Fruit fly (Drosophila melanogaster) Kc167 (cell line): Measurements from ENCODE around the gene Ugt36F1.

Source experiments
- Myc ChIP-seq: fragments of >200 bp; optimal IDR thresholded peaks from 2 replicates; lab custom pipeline; 2017; ENCODE audit warnings: missing external identifiers
- Sin3A ChIP-seq: fragments of >200 bp; optimal IDR thresholded peaks from 2 replicates; lab custom pipeline; 2018; ENCODE audit warnings: missing external identifiers
- h ChIP-seq: fragments of >200 bp; optimal IDR thresholded peaks from 3 replicates; lab custom pipeline; 2018; ENCODE audit warnings: missing external identifiers
- insv ChIP-seq: fragments of >200 bp; optimal IDR thresholded peaks from 3 replicates; lab custom pipeline; 2018; ENCODE audit warnings: missing external identifiers
- psq ChIP-seq: fragments of >200 bp; optimal IDR thresholded peaks from 2 replicates; lab custom pipeline; 2017; ENCODE audit warnings: missing external identifiers
- ttk ChIP-seq: sonication (Bioruptor generic); optimal IDR thresholded peaks from 2 replicates; lab custom pipeline; 2017; ENCODE audit warnings: missing external identifiers

Gene Ugt36F1

DNA sequence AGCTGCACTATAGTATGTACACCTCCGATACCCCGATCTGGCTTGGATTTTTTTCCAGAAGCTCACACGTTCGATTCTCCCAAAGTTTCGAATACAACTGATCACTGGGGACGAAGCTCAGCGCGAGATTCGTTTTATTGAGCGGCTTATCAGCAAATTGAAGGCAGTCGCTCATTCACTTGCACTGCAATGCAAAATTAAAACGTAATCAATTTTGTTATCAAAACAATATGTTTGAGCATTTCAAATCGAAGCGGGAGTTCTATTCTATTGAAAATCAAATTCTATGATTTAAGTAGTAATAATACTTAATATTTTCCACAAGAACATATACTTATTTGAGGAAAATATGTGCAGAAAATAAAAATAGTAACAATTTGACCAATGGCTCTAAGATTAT is 25.3 kb downstream of the Ugt36F1 start, which contains the start of gene CG33120:
Gene CG33120, minus strand, starts transcription at position 101 of the 400 bp plus-strand sequence.
- TF ChIP-seq ttk (lab: Kevin White, UChicago) (no peak), Myc (no peak), Sin3A (no peak), insv (lab: Kevin White, UChicago) (no peak), psq (lab: Kevin White, UChicago) (no peak), h (lab: Kevin White, UChicago) (no peak)

DNA sequence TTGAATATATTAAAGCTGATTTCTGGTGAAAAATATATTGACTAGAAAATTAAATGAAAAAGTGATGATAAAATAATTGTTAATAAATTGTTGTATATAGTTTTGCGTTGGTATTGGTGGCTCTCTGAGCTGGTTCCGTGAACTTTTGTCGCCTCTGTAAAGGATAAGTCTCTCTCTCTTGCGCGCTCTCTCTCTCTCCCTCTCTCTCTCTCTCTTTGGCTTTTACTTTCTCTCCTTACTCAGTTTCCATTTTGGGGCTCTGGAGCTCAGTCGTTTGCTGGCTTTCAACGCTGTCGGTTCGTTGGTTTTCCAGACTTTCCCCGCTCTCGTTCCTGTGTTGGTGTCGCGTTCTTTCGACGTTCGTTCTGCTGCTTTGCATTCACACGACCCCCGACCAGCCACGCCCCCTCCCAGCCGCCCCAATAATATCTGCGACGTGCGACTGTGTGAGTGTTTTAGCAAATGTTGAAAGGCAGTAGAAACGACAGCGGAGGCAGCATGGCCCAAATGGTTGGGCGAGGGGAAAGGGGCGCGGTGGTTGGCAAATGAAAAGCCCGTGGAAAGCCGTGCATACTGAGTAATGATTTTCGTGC is 25.9 kb downstream of the Ugt36F1 start, which contains the start of gene CG17321:
Gene CG17321, plus strand, starts transcription at position 268 of the 593 bp plus-strand sequence.
- TF ChIP-seq Myc (no peak), ttk (lab: Kevin White, UChicago) (no peak), insv (lab: Kevin White, UChicago) (no peak), psq (lab: Kevin White, UChicago) (no peak), Sin3A (no peak), h (lab: Kevin White, UChicago) (no peak)

DNA sequence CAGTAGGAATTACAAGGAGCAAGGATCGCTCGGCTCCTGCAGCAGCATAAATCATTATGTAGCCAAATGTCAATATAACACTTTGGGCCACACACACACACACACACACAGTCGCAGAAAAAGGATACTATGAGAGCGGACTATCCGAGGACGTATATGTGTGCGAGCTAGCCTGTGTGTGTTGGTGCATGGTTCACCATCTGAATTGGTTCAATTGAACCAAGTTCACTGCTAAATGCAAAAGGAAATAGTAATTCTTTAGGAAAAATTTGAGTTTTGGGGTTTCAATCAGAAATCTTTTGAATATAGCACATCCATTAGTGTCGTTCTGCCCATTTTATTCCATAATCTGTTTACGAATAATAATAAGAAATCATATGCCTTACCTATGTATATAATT is 27.0 kb downstream of the Ugt36F1 start:
- TF ChIP-seq Myc (no peak), h (lab: Kevin White, UChicago) (no peak), ttk (lab: Kevin White, UChicago) (no peak), psq (lab: Kevin White, UChicago) (no peak), Sin3A (no peak), insv (lab: Kevin White, UChicago) (no peak)

DNA sequence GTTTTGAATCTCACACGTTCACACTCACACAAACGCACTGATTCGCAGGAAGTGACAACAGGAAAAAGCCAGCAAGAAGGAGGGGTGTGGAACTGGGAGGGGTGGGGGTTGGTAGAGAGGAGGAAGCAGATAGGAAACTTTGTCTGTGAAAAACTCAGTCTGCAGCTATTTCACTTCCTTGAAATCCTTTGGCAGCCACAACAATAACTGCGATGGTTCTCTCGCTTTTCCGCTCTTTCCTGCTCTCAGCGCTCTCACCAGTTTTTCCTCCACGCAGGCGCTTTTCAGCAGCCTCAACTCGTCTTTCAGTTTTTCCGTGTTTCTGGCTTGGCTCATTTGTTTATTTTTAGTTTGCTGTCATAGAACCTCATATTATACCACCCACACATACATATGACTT is 27.7 kb downstream of the Ugt36F1 start:
- TF ChIP-seq psq (lab: Kevin White, UChicago), result no peak
- TF ChIP-seq insv (lab: Kevin White, UChicago), result no peak
- TF ChIP-seq Myc, result no peak
- no peak for TF ChIP-seq Sin3A
- no peak for TF ChIP-seq h (lab: Kevin White, UChicago)
- no peak for TF ChIP-seq ttk (lab: Kevin White, UChicago)

DNA sequence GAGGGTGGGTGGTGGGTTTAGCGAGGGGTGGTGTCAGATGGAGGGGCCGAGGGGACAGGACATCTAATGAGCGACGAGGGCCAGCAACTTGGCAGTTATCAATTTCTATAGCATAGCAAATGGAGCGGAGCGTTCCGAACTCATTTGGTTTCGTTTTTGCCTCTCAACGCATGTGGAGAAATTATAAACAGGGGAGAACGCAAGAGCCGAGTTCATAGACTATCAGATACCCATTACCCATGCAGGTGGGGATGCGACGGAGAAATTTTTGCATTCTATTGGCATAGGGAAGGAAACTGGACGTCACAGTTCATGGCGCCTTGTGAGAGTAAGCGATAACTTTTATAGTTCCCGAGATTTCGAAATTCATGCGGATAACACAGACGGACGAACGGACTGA is 33.1 kb downstream of the Ugt36F1 start:
- TF ChIP-seq h (lab: Kevin White, UChicago) (no peak), Myc (no peak), insv (lab: Kevin White, UChicago) (no peak), ttk (lab: Kevin White, UChicago) (no peak), Sin3A (no peak), psq (lab: Kevin White, UChicago) (no peak)

dm6 chr2L:18857635-18858059 is 38.5 kb downstream of the Ugt36F1 start:
- TF ChIP-seq psq (lab: Kevin White, UChicago) (no peak), insv (lab: Kevin White, UChicago) (no peak), Myc (no peak), h (lab: Kevin White, UChicago) (no peak), ttk (lab: Kevin White, UChicago) (no peak), Sin3A (no peak)

DNA sequence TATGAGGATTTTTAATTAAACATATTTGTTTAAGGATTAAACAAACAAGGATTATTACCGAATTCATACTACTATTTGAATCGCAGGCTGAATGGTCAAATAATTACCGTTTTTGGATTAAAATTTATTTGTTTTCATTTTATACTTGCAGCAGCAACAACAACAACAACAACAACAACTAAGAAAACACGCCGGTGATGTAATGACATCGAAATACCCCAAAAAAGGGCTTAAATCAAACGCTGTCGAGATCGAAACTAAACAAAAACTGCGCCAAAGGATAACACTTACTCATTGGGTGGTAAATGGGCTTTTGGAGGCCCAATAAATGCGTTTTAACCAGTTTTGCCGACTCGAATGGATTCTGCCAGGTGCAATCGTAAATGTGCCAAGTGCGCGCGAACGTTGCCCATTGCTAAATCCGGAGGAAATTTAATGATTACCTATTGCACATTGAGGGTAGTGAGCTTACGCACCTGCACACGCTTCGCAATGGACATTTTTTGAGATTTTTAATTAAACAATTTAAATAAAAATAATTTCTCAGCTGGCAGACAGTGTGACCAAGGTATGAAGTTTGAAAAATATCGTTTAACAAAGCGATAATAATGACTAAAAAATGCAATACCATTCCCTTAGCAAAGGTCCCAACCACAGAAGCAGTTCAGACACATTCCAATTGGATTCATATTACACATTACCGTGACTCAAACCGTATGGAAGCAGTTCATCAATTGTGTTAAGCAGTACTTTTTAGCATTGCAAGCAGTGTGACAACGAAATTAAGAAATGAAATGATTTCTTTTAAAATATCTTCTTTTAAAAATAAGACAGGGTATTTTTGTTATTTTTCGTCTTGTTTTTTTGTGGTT is 39.8 kb downstream of the Ugt36F1 start, which contains the start of the genes CG10602 and mRpL13:
Gene CG10602, minus strand, starts transcription at position 588 of the 872 bp plus-strand sequence.
Gene mRpL13, minus strand, starts transcription at position 588 of the 872 bp plus-strand sequence.
- TF ChIP-seq Myc (no peak), h (lab: Kevin White, UChicago) (no peak), psq (lab: Kevin White, UChicago) (no peak), insv (lab: Kevin White, UChicago) (no peak), Sin3A (no peak), ttk (lab: Kevin White, UChicago) (no peak)

- TF ChIP-seq Sin3A (no peak), ttk (lab: Kevin White, UChicago) (no peak), insv (lab: Kevin White, UChicago) (no peak), psq (lab: Kevin White, UChicago) (no peak), h (lab: Kevin White, UChicago) (no peak), Myc (no peak)
Measured at dm6 chr2L:18860920-18861319, 41.8 kb downstream of the Ugt36F1 start.

DNA sequence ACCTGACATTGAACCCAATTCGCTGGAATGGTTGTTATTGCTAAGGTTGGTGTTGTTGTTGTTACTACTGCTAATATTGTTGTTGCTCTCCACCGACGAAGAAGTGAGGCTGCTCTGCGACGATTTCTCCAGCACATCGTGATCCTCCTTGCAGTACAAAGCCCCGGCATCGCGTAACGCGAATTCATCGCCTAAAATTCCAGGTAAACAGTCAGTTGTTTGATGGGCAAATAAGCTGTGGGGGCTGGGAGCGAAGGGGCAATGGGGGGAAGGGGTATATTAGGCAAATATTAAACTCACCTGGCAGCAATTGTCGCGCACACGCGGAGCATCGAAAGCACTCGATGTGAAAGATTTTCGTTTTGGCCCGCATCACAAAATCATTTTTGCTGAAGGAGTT is 44.9 kb downstream of the Ugt36F1 start:
- TF ChIP-seq psq (lab: Kevin White, UChicago) (no peak), insv (lab: Kevin White, UChicago) (no peak), ttk (lab: Kevin White, UChicago) (no peak), h (lab: Kevin White, UChicago) (no peak), Sin3A (no peak), Myc (no peak)

DNA sequence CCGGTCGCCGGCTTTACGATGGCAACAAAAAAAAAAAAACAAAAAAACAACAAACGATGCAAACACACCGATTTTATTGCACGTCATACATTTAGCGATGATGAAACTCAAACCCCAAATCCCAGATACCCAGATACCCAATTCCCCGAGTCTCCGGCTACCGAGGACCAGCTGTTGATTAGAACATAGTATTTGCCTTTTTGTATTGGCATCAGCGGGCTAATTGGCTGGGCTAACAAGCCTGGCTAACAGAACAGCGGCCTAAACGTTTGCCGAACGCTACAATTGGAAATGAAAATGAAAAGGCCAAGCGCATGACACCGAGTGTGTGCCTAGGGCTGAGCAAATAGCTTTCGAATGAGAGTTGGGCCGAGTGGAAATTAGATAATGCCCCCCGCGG is 45.8 kb downstream of the Ugt36F1 start:
- TF ChIP-seq h (lab: Kevin White, UChicago) (no peak), ttk (lab: Kevin White, UChicago) (no peak), insv (lab: Kevin White, UChicago) (no peak), Sin3A (no peak), psq (lab: Kevin White, UChicago) (no peak), Myc (no peak)

DNA sequence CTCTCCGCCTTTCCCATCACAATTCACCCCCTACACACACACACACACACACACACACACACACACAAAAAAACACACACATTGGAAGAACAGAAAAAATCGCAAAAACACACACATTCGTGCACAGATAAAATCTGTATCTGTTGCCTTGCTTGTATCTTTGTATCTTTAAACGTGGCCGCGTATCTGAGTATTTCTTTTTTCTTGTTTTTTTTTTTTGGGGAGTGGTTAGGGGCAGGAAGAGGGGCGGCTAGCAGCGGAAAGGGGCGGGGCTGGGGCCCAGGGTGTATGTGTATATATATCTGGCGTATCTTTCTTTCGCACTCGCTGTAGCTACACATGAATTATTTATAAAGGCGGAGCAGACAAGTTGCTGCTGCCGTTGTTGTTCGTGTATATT is 47.4 kb downstream of the Ugt36F1 start:
- TF ChIP-seq Sin3A, result no peak
- no peak for TF ChIP-seq h (lab: Kevin White, UChicago)
- TF ChIP-seq insv (lab: Kevin White, UChicago), result no peak
- TF ChIP-seq ttk (lab: Kevin White, UChicago), result no peak

dm6 chr2L:18867815-18868214 is 48.7 kb downstream of the Ugt36F1 start:
- TF ChIP-seq ttk (lab: Kevin White, UChicago) (no peak), insv (lab: Kevin White, UChicago) (no peak), psq (lab: Kevin White, UChicago) (no peak), h (lab: Kevin White, UChicago) (no peak), Sin3A (no peak), Myc (no peak)
